Fruit fly (Drosophila melanogaster) whole organism, adult: Measurements from ENCODE around the gene CG4572.

Source experiments
- CG1620 ChIP-seq: fragments of 200-800 bp; sonication (Bioruptor generic); optimal IDR thresholded peaks from 2 replicates; lab custom pipeline; 2016; ENCODE audit warnings: missing biosample characterization, missing genetic modification characterization
- CG7045 ChIP-seq: fragments of 200-800 bp; sonication (Bioruptor generic); optimal IDR thresholded peaks from 2 replicates; lab custom pipeline; 2017; ENCODE audit warnings: missing biosample characterization, mild to moderate bottlenecking, missing genetic modification characterization
- CG7101 ChIP-seq: fragments of 200-800 bp; sonication (Bioruptor generic); optimal IDR thresholded peaks from 2 replicates; lab custom pipeline; 2018; ENCODE audit warnings: missing biosample characterization, mild to moderate bottlenecking, missing genetic modification characterization, moderate library complexity
- Mnt ChIP-seq: fragments of 200-800 bp; sonication (Bioruptor generic); optimal IDR thresholded peaks from 2 replicates; lab custom pipeline; 2016; ENCODE audit warnings: missing biosample characterization, mild to moderate bottlenecking, missing genetic modification characterization
- bab1 ChIP-seq: fragments of 200-800 bp; sonication (Bioruptor generic); optimal IDR thresholded peaks from 3 replicates; lab custom pipeline; 2019; ENCODE audit warnings: missing biosample characterization, mild to moderate bottlenecking, missing genetic modification characterization, moderate library complexity
- cic ChIP-seq: fragments of 200-800 bp; sonication (Bioruptor generic); optimal IDR thresholded peaks from 2 replicates; lab custom pipeline; 2017; ENCODE audit warnings: missing biosample characterization, mild to moderate bottlenecking, missing genetic modification characterization, moderate library complexity
- cnc ChIP-seq, 2 experiments: fragments of >200 bp; optimal IDR thresholded peaks; 2 replicates each; lab custom pipeline; 2017
- kay ChIP-seq: fragments of 200-800 bp; sonication (Bioruptor generic); peaks from one replicate; lab custom pipeline; 2016; ENCODE audit warnings: missing biosample characterization, missing genetic modification characterization, borderline replicate concordance

- no peak for TF ChIP-seq cic (GFP tag; lab: Kevin White, UChicago)
- no peak for TF ChIP-seq CG1620 (GFP tag; lab: Kevin White, UChicago)
- no peak for TF ChIP-seq kay (GFP tag; lab: Kevin White, UChicago)
- no peak for TF ChIP-seq bab1 (GFP tag; lab: Kevin White, UChicago)
- no peak for TF ChIP-seq CG7101 (tag; lab: Kevin White, UChicago)
- no peak for TF ChIP-seq Mnt (GFP tag; lab: Kevin White, UChicago)
- no peak for TF ChIP-seq CG7045 (GFP tag; lab: Kevin White, UChicago)
- no peak for TF ChIP-seq cnc (optimal IDR thresholded peaks at IDR 0.05; lab: Kevin White, UChicago)
Observed at dm6 chr3R:19824480-19824879, 39.7 kb downstream of the CG4572 start.
